Fruit fly (Drosophila melanogaster): ENCODE measurements around the gene Sf3b2.

- no peak for TF ChIP-seq gl (tag; optimal IDR thresholded peaks at IDR 0.05)
- TF ChIP-seq EcR (GFP tag; optimal IDR thresholded peaks at IDR 0.05) = no peak
- TF ChIP-seq CG34367 (tag; optimal IDR thresholded peaks at IDR 0.05) = no peak
- TF ChIP-seq CG14655 (GFP tag; optimal IDR thresholded peaks at IDR 0.05) = no peak
- TF ChIP-seq Snoo (tag; optimal IDR thresholded peaks at IDR 0.05) = no peak
- no peak for TF ChIP-seq CG32121 (GFP tag; IDR thresholded peaks at IDR 0.05)
- TF ChIP-seq CG12605 (GFP tag; IDR thresholded peaks at IDR 0.05) = no peak
- TF ChIP-seq CG9948 (tag; optimal IDR thresholded peaks at IDR 0.05) = no peak
- TF ChIP-seq Pif1B (GFP tag; optimal IDR thresholded peaks at IDR 0.05) = no peak
These were observed 15.9 kb upstream of the Sf3b2 start for dm6 chr2L:3044660-3045504.

Measured in whole organism, pupa.